Worm (Caenorhabditis elegans) whole organism, L4 larva: ENCODE data around the gene Y45G5AM.3.

ENCODE experiments used
- F10B5.3 ChIP-seq: sonication (generic microtip); optimal IDR thresholded peaks from 2 replicates; lab custom pipeline; 2016; ENCODE audit warnings: mild to moderate bottlenecking, missing genetic modification characterization, missing compliant biosample characterization
- F26F4.8 ChIP-seq: fragments of 200-800 bp; sonication (Bioruptor generic); conservative IDR thresholded peaks from 2 replicates; pipeline ENCODE4 v1.3.6; 2022; ENCODE audit warnings: missing genetic modification characterization, missing compliant biosample characterization
- Y75B8A.6 ChIP-seq: fragments of 200-800 bp; sonication (Bioruptor generic); IDR thresholded peaks from 2 replicates; pipeline ENCODE4 v1.3.6; 2022; ENCODE audit warnings: missing genetic modification reagents, missing genetic modification characterization, missing compliant biosample characterization
- ZK337.2 ChIP-seq: fragments of 200-800 bp; sonication (Bioruptor generic); IDR thresholded peaks from 2 replicates; pipeline ENCODE4 v1.3.6; 2022; ENCODE audit warnings: missing genetic modification reagents, missing genetic modification characterization, missing compliant biosample characterization
- aha-1 ChIP-seq: fragments of 150-350 bp; peaks from one replicate; lab custom pipeline; 2014; ENCODE audit warnings: missing biosample characterization, missing genetic modification characterization
- ceh-20 ChIP-seq: fragments of 200-800 bp; sonication (Bioruptor generic); IDR thresholded peaks from 2 replicates; pipeline ENCODE4 v1.3.6; 2022; ENCODE audit warnings: missing genetic modification reagents, missing genetic modification characterization, missing compliant biosample characterization
- ceh-82 ChIP-seq: sonication (generic microtip); optimal IDR thresholded peaks from 2 replicates; lab custom pipeline; 2017; ENCODE audit warnings: missing biosample characterization, missing genetic modification characterization
- cey-2 ChIP-seq: sonication (generic microtip); optimal IDR thresholded peaks from 3 replicates; lab custom pipeline; 2017; ENCODE audit warnings: missing genetic modification characterization, mild to moderate bottlenecking, missing compliant biosample characterization, antibody characterized with exemption, borderline replicate concordance; ENCODE audit not compliant: insufficient read depth
- daf-16 ChIP-seq, 3 experiments: sonication (generic microtip); optimal IDR thresholded peaks; 2 replicates each; lab custom pipeline; 2016 to 2017; ENCODE audit warnings: missing genetic modification characterization in 3 of 3, missing genetic modification reagents in 3 of 3, mild to moderate bottlenecking in 2 of 3, missing compliant biosample characterization in 2 of 3, missing biosample characterization in 1 of 3, moderate library complexity in 1 of 3
- dmd-6 ChIP-seq: fragments of 200-800 bp; sonication (Bioruptor generic); IDR thresholded peaks from 2 replicates; pipeline ENCODE4 v1.3.6; 2022; ENCODE audit warnings: missing genetic modification reagents, missing genetic modification characterization, missing compliant biosample characterization
- dmd-8 ChIP-seq: fragments of 200-800 bp; sonication (Bioruptor generic); IDR thresholded peaks from 2 replicates; pipeline ENCODE4 v1.3.6; 2022; ENCODE audit warnings: missing genetic modification characterization, missing compliant biosample characterization
- dpl-1 ChIP-seq: fragments of 150-350 bp; optimal IDR thresholded peaks from 2 replicates; lab custom pipeline; 2014; ENCODE audit warnings: missing biosample characterization, missing genetic modification reagents, missing genetic modification characterization
- dve-1 ChIP-seq: sonication (generic microtip); optimal IDR thresholded peaks from 2 replicates; lab custom pipeline; 2017; ENCODE audit warnings: antibody characterized with exemption, mild to moderate bottlenecking, missing genetic modification characterization, missing compliant biosample characterization; ENCODE audit not compliant: insufficient read depth
- fkh-10 ChIP-seq: fragments of 150-350 bp; optimal IDR thresholded peaks from 2 replicates; lab custom pipeline; 2014; ENCODE audit warnings: missing biosample characterization, missing genetic modification reagents, missing genetic modification characterization
- gei-8 ChIP-seq: fragments of 200-800 bp; sonication (Bioruptor generic); optimal IDR thresholded peaks from 2 replicates; lab custom pipeline; 2018; ENCODE audit warnings: mild to moderate bottlenecking, missing genetic modification characterization, missing compliant biosample characterization
- hif-1 ChIP-seq, 2 experiments: sonication (generic microtip); optimal IDR thresholded peaks; 2 replicates each; lab custom pipeline; 2016 to 2017; ENCODE audit warnings: missing compliant biosample characterization in 2 of 2, missing genetic modification characterization in 2 of 2, missing genetic modification reagents in 2 of 2, missing genotype in 2 of 2, mild to moderate bottlenecking in 1 of 2
- hlh-11 ChIP-seq: fragments of 200-800 bp; sonication (Bioruptor generic); optimal IDR thresholded peaks from 2 replicates; lab custom pipeline; 2018; ENCODE audit warnings: mild to moderate bottlenecking, missing genetic modification characterization, missing compliant biosample characterization
- hlh-30 ChIP-seq: sonication (generic microtip); optimal IDR thresholded peaks from 2 replicates; lab custom pipeline; 2017; ENCODE audit warnings: antibody characterized with exemption, mild to moderate bottlenecking, missing genetic modification characterization, missing compliant biosample characterization; ENCODE audit not compliant: insufficient read depth
- lin-1 ChIP-seq: fragments of 200-800 bp; sonication (Bioruptor generic); IDR thresholded peaks from 2 replicates; pipeline ENCODE4 v1.3.6; 2022; ENCODE audit warnings: missing genetic modification reagents, missing genetic modification characterization, missing compliant biosample characterization
- lir-3 ChIP-seq: sonication (generic microtip); optimal IDR thresholded peaks from 2 replicates; lab custom pipeline; 2016; ENCODE audit warnings: mild to moderate bottlenecking, missing genetic modification characterization, missing compliant biosample characterization
- mdt-29 ChIP-seq: fragments of 200-800 bp; sonication (Bioruptor generic); IDR thresholded peaks from 2 replicates; pipeline ENCODE4 v1.3.6; 2022; ENCODE audit warnings: missing genetic modification reagents, missing genetic modification characterization, missing compliant biosample characterization
- mep-1 ChIP-seq: fragments of 150-350 bp; sonication (generic microtip); optimal IDR thresholded peaks from 3 replicates; lab custom pipeline; 2014; ENCODE audit warnings: missing biosample characterization, missing genetic modification characterization
- mes-2 ChIP-seq: sonication (generic microtip); optimal IDR thresholded peaks from 2 replicates; lab custom pipeline; 2016; ENCODE audit warnings: missing genotype, mild to moderate bottlenecking, missing genetic modification characterization, missing compliant biosample characterization; ENCODE audit not compliant: poor library complexity, severe bottlenecking
- mxl-3 ChIP-seq: fragments of 200-800 bp; sonication (Bioruptor generic); optimal IDR thresholded peaks from 2 replicates; lab custom pipeline; 2018; ENCODE audit warnings: mild to moderate bottlenecking, missing genetic modification characterization, missing compliant biosample characterization
- nhr-10 ChIP-seq: fragments of 150-350 bp; optimal IDR thresholded peaks from 2 replicates; lab custom pipeline; 2014; ENCODE audit warnings: missing biosample characterization, missing genetic modification characterization
- nhr-102 ChIP-seq: sonication (generic microtip); optimal IDR thresholded peaks from 2 replicates; lab custom pipeline; 2016; ENCODE audit warnings: mild to moderate bottlenecking, missing genetic modification characterization, moderate library complexity, missing compliant biosample characterization
- nhr-11 ChIP-seq: fragments of 150-350 bp; optimal IDR thresholded peaks from 2 replicates; lab custom pipeline; 2014; ENCODE audit warnings: missing biosample characterization, missing genetic modification characterization
- nhr-111 ChIP-seq: fragments of 200-800 bp; sonication (Bioruptor generic); optimal IDR thresholded peaks from 2 replicates; lab custom pipeline; 2018; ENCODE audit warnings: mild to moderate bottlenecking, missing genetic modification characterization, missing compliant biosample characterization
- nhr-25 ChIP-seq: sonication (generic microtip); optimal IDR thresholded peaks from 2 replicates; lab custom pipeline; 2017; ENCODE audit warnings: missing genetic modification characterization, mild to moderate bottlenecking, missing compliant biosample characterization, antibody characterized with exemption, moderate library complexity, borderline replicate concordance; ENCODE audit not compliant: insufficient read depth
- nhr-28 ChIP-seq: fragments of 150-350 bp; optimal IDR thresholded peaks from 2 replicates; lab custom pipeline; 2014; ENCODE audit warnings: missing biosample characterization, missing genetic modification characterization
- nhr-48 ChIP-seq: sonication (generic microtip); optimal IDR thresholded peaks from 2 replicates; lab custom pipeline; 2016; ENCODE audit warnings: mild to moderate bottlenecking, missing genetic modification characterization, missing compliant biosample characterization
- nhr-6 ChIP-seq: fragments of 150-350 bp; optimal IDR thresholded peaks from 2 replicates; lab custom pipeline; 2014; ENCODE audit warnings: missing biosample characterization, missing genetic modification characterization
- nhr-77 ChIP-seq: fragments of 150-350 bp; optimal IDR thresholded peaks from 2 replicates; lab custom pipeline; 2014; ENCODE audit warnings: missing biosample characterization, missing genetic modification characterization
- pha-4 ChIP-seq, 2 experiments: fragments of 150-350 bp in 1 of 2; fragments of 200-800 bp in 1 of 2; sonication (Bioruptor generic) in 1 of 2; IDR thresholded peaks in 1 of 2; optimal IDR thresholded peaks in 1 of 2; 2 replicates each; pipeline versions ENCODE4 v1.3.6 to Lab custom; 2014 to 2022; ENCODE audit warnings: missing genetic modification characterization in 2 of 2, missing genetic modification reagents in 2 of 2, missing biosample characterization in 1 of 2, missing compliant biosample characterization in 1 of 2
- php-3 ChIP-seq: fragments of 200-800 bp; sonication (Bioruptor generic); IDR thresholded peaks from 2 replicates; pipeline ENCODE4 v1.3.6; 2022; ENCODE audit warnings: missing genetic modification reagents, missing genetic modification characterization, missing compliant biosample characterization
- pqm-1 ChIP-seq: sonication (generic microtip); optimal IDR thresholded peaks from 2 replicates; lab custom pipeline; 2017; ENCODE audit warnings: missing biosample characterization, missing genetic modification characterization
- saeg-2 ChIP-seq: fragments of 200-800 bp; sonication (Bioruptor generic); IDR thresholded peaks from 2 replicates; pipeline ENCODE4 v1.3.6; 2022; ENCODE audit warnings: missing genetic modification reagents, missing genetic modification characterization, missing compliant biosample characterization
- snpc-4 ChIP-seq: fragments of 150-350 bp; optimal IDR thresholded peaks from 2 replicates; lab custom pipeline; 2014; ENCODE audit warnings: missing biosample characterization, missing genetic modification characterization
- spr-3 ChIP-seq: fragments of 200-800 bp; sonication (Bioruptor generic); optimal IDR thresholded peaks from 2 replicates; lab custom pipeline; 2018; ENCODE audit warnings: mild to moderate bottlenecking, missing genetic modification characterization, missing compliant biosample characterization
- tag-97 ChIP-seq: fragments of 200-800 bp; sonication (Bioruptor generic); IDR thresholded peaks from 2 replicates; pipeline ENCODE4 v1.3.6; 2022; ENCODE audit warnings: missing genetic modification characterization, missing compliant biosample characterization
- tra-1 ChIP-seq: fragments of 200-800 bp; sonication (Bioruptor generic); IDR thresholded peaks from 2 replicates; pipeline ENCODE4 v1.3.6; 2022; ENCODE audit warnings: missing genetic modification reagents, missing genetic modification characterization, missing compliant biosample characterization
- unc-130 ChIP-seq: sonication (generic microtip); optimal IDR thresholded peaks from 2 replicates; lab custom pipeline; 2016; ENCODE audit warnings: missing genetic modification reagents, missing genetic modification characterization, missing compliant biosample characterization
- unc-39 ChIP-seq: sonication (generic microtip); optimal IDR thresholded peaks from 2 replicates; lab custom pipeline; 2017; ENCODE audit warnings: missing biosample characterization, missing genetic modification characterization
- unc-62 ChIP-seq, 3 experiments: fragments of 150-350 bp in 1 of 3; sonication (generic microtip); optimal IDR thresholded peaks in 2 of 3; peaks in 1 of 3; 1 replicate in 1 of 3; 2 replicates in 2 of 3; lab custom pipeline; 2014 to 2017; ENCODE audit warnings: missing biosample characterization in 3 of 3, missing genetic modification characterization in 3 of 3, missing genetic modification reagents in 3 of 3, missing genotype in 1 of 3
- ztf-7 ChIP-seq: fragments of 150-350 bp; optimal IDR thresholded peaks from 2 replicates; lab custom pipeline; 2014; ENCODE audit warnings: missing biosample characterization, missing genetic modification characterization

The Y45G5AM.3 gene

ce11 chrV:4129604-4130003 lies 34.8 kb upstream of the Y45G5AM.3 start, which contains the start of gene phat-4:
Gene phat-4 (plus strand): TSS chrV:4129904.
- TF ChIP-seq unc-130: no peak
- TF ChIP-seq tag-97 (GFP tag; lab: Robert Waterston, UW): no peak
- no peak for TF ChIP-seq unc-39 (tag; lab: Kevin White, UChicago)
- TF ChIP-seq ztf-7 (tag; lab: Kevin White, UChicago): no peak
- no peak for TF ChIP-seq F10B5.3 (tag; lab: Kevin White, UChicago)
- no peak for TF ChIP-seq nhr-6
- no peak for TF ChIP-seq spr-3 (GFP tag; lab: Kevin White, UChicago)

ce11 chrV:4131471-4131939 lies 32.8 kb upstream of the Y45G5AM.3 start, which contains the start of gene nhr-57:
Gene nhr-57 (plus strand): TSS chrV:4131889.
- TF ChIP-seq gei-8 (peak; percentile 78), dmd-8 (0 out of 2 replicates have a peak, but pooled peaks have one; percentile 14), lir-3 (no peak), hlh-11 (tag; lab: Kevin White, UChicago) (peak; percentile 93), dpl-1 (GFP tag; lab: Kevin White, UChicago) (peak; percentile 4), daf-16 (GFP tag; optimal IDR thresholded peaks at IDR 0.05; lab: Kevin White, UChicago) (peak in 1 of 2 experiments; percentile 40), daf-16 (tag; optimal IDR thresholded peaks at IDR 0.05; lab: Kevin White, UChicago) (peak; percentile 84), nhr-111 (GFP tag; lab: Kevin White, UChicago) (no peak), hif-1 (tag; optimal IDR thresholded peaks at IDR 0.05; lab: Kevin White, UChicago) (peak; percentile 98 to 100), Y75B8A.6 (GFP tag; lab: Robert Waterston, UW) (no peak), nhr-77 (tag; lab: Kevin White, UChicago) (peak; percentile 4), nhr-25 (peak; percentile 62), tra-1 (GFP tag; lab: Robert Waterston, UW) (0 out of 2 replicates have a peak, but pooled peaks have one; percentile 53), ceh-20 (GFP tag; lab: Robert Waterston, UW) (peak; percentile 51; the same call in 1 of the 2 replicates), php-3 (GFP tag; lab: Robert Waterston, UW) (0 out of 2 replicates have a peak, but pooled peaks have one; percentile 21), mep-1 (no peak), tag-97 (GFP tag; lab: Robert Waterston, UW) (no peak), lin-1 (peak; percentile 49), ztf-7 (tag; lab: Kevin White, UChicago) (peak; percentile 11), nhr-6 (no peak), nhr-11 (tag; lab: Kevin White, UChicago) (peak; percentile 31), fkh-10 (no peak), F26F4.8 (GFP tag; lab: Robert Waterston, UW) (no peak), nhr-48 (tag; lab: Kevin White, UChicago) (peak; percentile 91), cey-2 (tag; lab: Kevin White, UChicago) (peak; percentile 53), ceh-82 (tag; lab: Kevin White, UChicago) (no peak), mxl-3 (peak; percentile 63), mdt-29 (GFP tag; lab: Robert Waterston, UW) (peak; percentile 64; the same call in 1 of the 2 replicates), snpc-4 (tag; lab: Kevin White, UChicago) (no peak), dmd-6 (peak; percentile 97), hlh-30 (tag; lab: Kevin White, UChicago) (peak; percentile 70), unc-130 (no peak), aha-1 (tag; lab: Kevin White, UChicago) (peak; percentile 100), nhr-28 (tag; lab: Kevin White, UChicago) (peak; percentile 94), pqm-1 (tag; lab: Kevin White, UChicago) (peak; percentile 35), nhr-10 (peak; percentile 16), mes-2 (peak; percentile 7), nhr-102 (tag; lab: Kevin White, UChicago) (peak; percentile 65), saeg-2 (GFP tag; lab: Robert Waterston, UW) (0 out of 2 replicates have a peak, but pooled peaks have one; percentile 54), dve-1 (tag; lab: Kevin White, UChicago) (peak; percentile 85), unc-62 (GFP tag; optimal IDR thresholded peaks at IDR 0.05 in 1 of 2; lab: Kevin White, UChicago) (peak in 1 of 2 experiments; percentile 84), unc-62 (tag; optimal IDR thresholded peaks at IDR 0.05; lab: Kevin White, UChicago) (no peak), pha-4 (GFP tag; IDR thresholded peaks at IDR 0.05; lab: Robert Waterston, UW) (peak; percentile 70; the same call in 1 of the 2 replicates), pha-4 (tag; optimal IDR thresholded peaks at IDR 0.05; lab: Kevin White, UChicago) (peak; percentile 71), ZK337.2 (GFP tag; lab: Robert Waterston, UW) (no peak), spr-3 (GFP tag; lab: Kevin White, UChicago) (no peak)
